Worm (Caenorhabditis elegans) whole organism, late embryonic: ENCODE data around the gene sdz-26.

Experiments
- C08G9.2 ChIP-seq: sonication (generic microtip); optimal IDR thresholded peaks from 2 replicates; lab custom pipeline; 2016; ENCODE audit warnings: mild to moderate bottlenecking, missing genetic modification characterization, moderate library complexity, missing compliant biosample characterization
- C38D4.7 ChIP-seq: fragments of 200-800 bp; sonication (Bioruptor generic); optimal IDR thresholded peaks from 2 replicates; lab custom pipeline; 2018; ENCODE audit warnings: mild to moderate bottlenecking, missing genetic modification characterization, moderate library complexity, missing compliant biosample characterization
- F13H6.1 ChIP-seq: sonication (generic microtip); optimal IDR thresholded peaks from 2 replicates; lab custom pipeline; 2016; ENCODE audit warnings: missing genetic modification characterization, missing compliant biosample characterization
- K02D7.2 ChIP-seq: sonication (generic microtip); optimal IDR thresholded peaks from 2 replicates; lab custom pipeline; 2017; ENCODE audit warnings: mild to moderate bottlenecking, missing genetic modification characterization, missing compliant biosample characterization
- K09A11.1 ChIP-seq: sonication (generic microtip); optimal IDR thresholded peaks from 2 replicates; lab custom pipeline; 2017; ENCODE audit warnings: antibody characterized with exemption, mild to moderate bottlenecking, missing genetic modification characterization, missing compliant biosample characterization; ENCODE audit not compliant: insufficient read depth
- T23F11.4 ChIP-seq: fragments of 200-800 bp; sonication (Bioruptor generic); optimal IDR thresholded peaks from 2 replicates; lab custom pipeline; 2018; ENCODE audit warnings: mild to moderate bottlenecking, missing genetic modification characterization, missing compliant biosample characterization
- Y22D7AL.16 ChIP-seq: sonication (generic microtip); optimal IDR thresholded peaks from 2 replicates; lab custom pipeline; 2016; ENCODE audit warnings: missing genetic modification characterization, missing compliant biosample characterization
- ahr-1 ChIP-seq: sonication (generic microtip); optimal IDR thresholded peaks from 2 replicates; lab custom pipeline; 2016; ENCODE audit warnings: missing genetic modification characterization, missing compliant biosample characterization
- ceh-14 ChIP-seq: sonication (generic microtip); optimal IDR thresholded peaks from 2 replicates; lab custom pipeline; 2016; ENCODE audit warnings: missing genotype, missing genetic modification characterization, missing compliant biosample characterization
- ceh-18 ChIP-seq: sonication (generic microtip); optimal IDR thresholded peaks from 2 replicates; lab custom pipeline; 2016; ENCODE audit warnings: missing genetic modification characterization, missing compliant biosample characterization
- ceh-19 ChIP-seq: fragments of 200-800 bp; sonication (Bioruptor generic); optimal IDR thresholded peaks from 2 replicates; lab custom pipeline; 2018; ENCODE audit warnings: mild to moderate bottlenecking, missing genetic modification characterization, missing compliant biosample characterization
- ceh-2 ChIP-seq: sonication (generic microtip); optimal IDR thresholded peaks from 2 replicates; lab custom pipeline; 2016; ENCODE audit warnings: missing genotype, missing genetic modification characterization, missing compliant biosample characterization
- ceh-22 ChIP-seq: sonication (generic microtip); optimal IDR thresholded peaks from 2 replicates; lab custom pipeline; 2017; ENCODE audit warnings: missing biosample characterization, missing genetic modification characterization
- ceh-31 ChIP-seq: sonication (generic microtip); optimal IDR thresholded peaks from 2 replicates; lab custom pipeline; 2016; ENCODE audit warnings: missing genetic modification characterization, missing compliant biosample characterization
- ceh-34 ChIP-seq: sonication (generic microtip); optimal IDR thresholded peaks from 2 replicates; lab custom pipeline; 2016; ENCODE audit warnings: mild to moderate bottlenecking, missing genetic modification characterization, missing compliant biosample characterization
- ceh-45 ChIP-seq: fragments of 200-800 bp; sonication (Bioruptor generic); IDR thresholded peaks from 2 replicates; pipeline ENCODE4 v1.3.6; 2022; ENCODE audit warnings: missing genetic modification reagents, missing genetic modification characterization, missing compliant biosample characterization
- ceh-48 ChIP-seq: sonication (generic microtip); optimal IDR thresholded peaks from 2 replicates; lab custom pipeline; 2016; ENCODE audit warnings: missing genetic modification characterization, inconsistent platforms, missing compliant biosample characterization
- ceh-6 ChIP-seq: fragments of 200-800 bp; sonication (Bioruptor generic); optimal IDR thresholded peaks from 2 replicates; lab custom pipeline; 2018; ENCODE audit warnings: mild to moderate bottlenecking, missing genetic modification characterization, missing compliant biosample characterization
- ceh-9 ChIP-seq: sonication (generic microtip); optimal IDR thresholded peaks from 2 replicates; lab custom pipeline; 2016; ENCODE audit warnings: mild to moderate bottlenecking, missing genetic modification characterization, inconsistent platforms, missing compliant biosample characterization
- dve-1 ChIP-seq: sonication (generic microtip); optimal IDR thresholded peaks from 2 replicates; lab custom pipeline; 2017; ENCODE audit warnings: antibody characterized with exemption, mild to moderate bottlenecking, missing genetic modification characterization, missing compliant biosample characterization
- elt-2 ChIP-seq: sonication (generic microtip); optimal IDR thresholded peaks from 2 replicates; lab custom pipeline; 2016; ENCODE audit warnings: missing genetic modification reagents, missing genetic modification characterization, missing compliant biosample characterization
- ets-4 ChIP-seq: sonication (generic microtip); optimal IDR thresholded peaks from 2 replicates; lab custom pipeline; 2016; ENCODE audit warnings: missing genetic modification characterization, missing compliant biosample characterization
- fax-1 ChIP-seq: sonication (generic microtip); optimal IDR thresholded peaks from 2 replicates; lab custom pipeline; 2016; ENCODE audit warnings: missing genotype, missing genetic modification characterization, missing compliant biosample characterization
- fkh-10 ChIP-seq: fragments of 150-350 bp; optimal IDR thresholded peaks from 2 replicates; lab custom pipeline; 2014; ENCODE audit warnings: missing biosample characterization, missing genetic modification reagents, missing genetic modification characterization
- fkh-6 ChIP-seq: sonication (generic microtip); optimal IDR thresholded peaks from 2 replicates; lab custom pipeline; 2016; ENCODE audit warnings: missing genetic modification characterization, missing compliant biosample characterization
- hlh-13 ChIP-seq: fragments of 200-800 bp; sonication (Bioruptor generic); optimal IDR thresholded peaks from 2 replicates; lab custom pipeline; 2018; ENCODE audit warnings: mild to moderate bottlenecking, missing genetic modification characterization, missing compliant biosample characterization
- hlh-15 ChIP-seq: sonication (generic microtip); optimal IDR thresholded peaks from 2 replicates; lab custom pipeline; 2016; ENCODE audit warnings: missing genetic modification characterization, missing compliant biosample characterization
- hlh-30 ChIP-seq: sonication (generic microtip); optimal IDR thresholded peaks from 2 replicates; lab custom pipeline; 2017; ENCODE audit warnings: antibody characterized with exemption, missing genetic modification characterization, missing compliant biosample characterization; ENCODE audit not compliant: insufficient read depth
- hlh-8 ChIP-seq: sonication (generic microtip); optimal IDR thresholded peaks from 2 replicates; lab custom pipeline; 2016; ENCODE audit warnings: missing genotype, missing genetic modification characterization, missing compliant biosample characterization
- lim-6 ChIP-seq: sonication (generic microtip); optimal IDR thresholded peaks from 2 replicates; lab custom pipeline; 2016; ENCODE audit warnings: missing genetic modification characterization, missing compliant biosample characterization
- lin-11 ChIP-seq: fragments of 200-800 bp; sonication (Bioruptor generic); optimal IDR thresholded peaks from 2 replicates; lab custom pipeline; 2018; ENCODE audit warnings: mild to moderate bottlenecking, missing genetic modification characterization, missing compliant biosample characterization
- mec-3 ChIP-seq: sonication (generic microtip); optimal IDR thresholded peaks from 2 replicates; lab custom pipeline; 2016; ENCODE audit warnings: borderline replicate concordance, missing genetic modification characterization, missing compliant biosample characterization
- nfya-1 ChIP-seq: sonication (generic microtip); optimal IDR thresholded peaks from 2 replicates; lab custom pipeline; 2017; ENCODE audit warnings: missing genetic modification characterization, mild to moderate bottlenecking, missing compliant biosample characterization, antibody characterized with exemption, moderate library complexity
- nhr-11 ChIP-seq: fragments of 150-350 bp; optimal IDR thresholded peaks from 2 replicates; lab custom pipeline; 2014; ENCODE audit warnings: missing biosample characterization, missing genetic modification characterization
- nhr-232 ChIP-seq: sonication (generic microtip); optimal IDR thresholded peaks from 2 replicates; lab custom pipeline; 2016; ENCODE audit warnings: missing genetic modification characterization, missing compliant biosample characterization
- npax-4 ChIP-seq: sonication (generic microtip); optimal IDR thresholded peaks from 2 replicates; lab custom pipeline; 2016; ENCODE audit warnings: missing genetic modification characterization, missing compliant biosample characterization
- pha-2 ChIP-seq: sonication (generic microtip); optimal IDR thresholded peaks from 2 replicates; lab custom pipeline; 2017; ENCODE audit warnings: mild to moderate bottlenecking, missing genetic modification characterization, missing compliant biosample characterization
- pqm-1 ChIP-seq: sonication (generic microtip); optimal IDR thresholded peaks from 2 replicates; lab custom pipeline; 2016; ENCODE audit warnings: missing genetic modification characterization, missing compliant biosample characterization
- sox-4 ChIP-seq: sonication (generic microtip); optimal IDR thresholded peaks from 2 replicates; lab custom pipeline; 2017; ENCODE audit warnings: mild to moderate bottlenecking, missing genetic modification characterization, inconsistent platforms, missing compliant biosample characterization
- syd-9 ChIP-seq: sonication (generic microtip); optimal IDR thresholded peaks from 2 replicates; lab custom pipeline; 2016; ENCODE audit warnings: mild to moderate bottlenecking, missing genetic modification characterization, moderate library complexity, missing compliant biosample characterization
- tbx-2 ChIP-seq: sonication (generic microtip); optimal IDR thresholded peaks from 2 replicates; lab custom pipeline; 2016; ENCODE audit warnings: missing genetic modification characterization, missing compliant biosample characterization
- tbx-7 ChIP-seq: sonication (generic microtip); optimal IDR thresholded peaks from 2 replicates; lab custom pipeline; 2016; ENCODE audit warnings: missing genotype, missing genetic modification characterization, missing compliant biosample characterization
- unc-3 ChIP-seq, 2 experiments: fragments of 200-800 bp in 1 of 2; sonication (Bioruptor generic) in 1 of 2; sonication (generic microtip) in 1 of 2; conservative IDR thresholded peaks in 1 of 2; optimal IDR thresholded peaks in 1 of 2; 2 replicates each; pipeline versions ENCODE4 v1.3.6 to Lab custom; 2016 to 2022; ENCODE audit warnings: missing compliant biosample characterization in 2 of 2, missing genetic modification characterization in 2 of 2, missing genetic modification reagents in 1 of 2
- unc-42 ChIP-seq: sonication (generic microtip); optimal IDR thresholded peaks from 2 replicates; lab custom pipeline; 2016; ENCODE audit warnings: missing genotype, missing genetic modification characterization, missing compliant biosample characterization
- unc-86 ChIP-seq: sonication (generic microtip); optimal IDR thresholded peaks from 2 replicates; lab custom pipeline; 2016; ENCODE audit warnings: missing genetic modification characterization, missing compliant biosample characterization
- zip-5 ChIP-seq: sonication (generic microtip); optimal IDR thresholded peaks from 2 replicates; lab custom pipeline; 2016; ENCODE audit warnings: missing genetic modification characterization, missing compliant biosample characterization
- ztf-16 ChIP-seq: sonication (generic microtip); optimal IDR thresholded peaks from 2 replicates; lab custom pipeline; 2017; ENCODE audit warnings: missing genetic modification characterization, missing compliant biosample characterization

Gene sdz-26

DNA sequence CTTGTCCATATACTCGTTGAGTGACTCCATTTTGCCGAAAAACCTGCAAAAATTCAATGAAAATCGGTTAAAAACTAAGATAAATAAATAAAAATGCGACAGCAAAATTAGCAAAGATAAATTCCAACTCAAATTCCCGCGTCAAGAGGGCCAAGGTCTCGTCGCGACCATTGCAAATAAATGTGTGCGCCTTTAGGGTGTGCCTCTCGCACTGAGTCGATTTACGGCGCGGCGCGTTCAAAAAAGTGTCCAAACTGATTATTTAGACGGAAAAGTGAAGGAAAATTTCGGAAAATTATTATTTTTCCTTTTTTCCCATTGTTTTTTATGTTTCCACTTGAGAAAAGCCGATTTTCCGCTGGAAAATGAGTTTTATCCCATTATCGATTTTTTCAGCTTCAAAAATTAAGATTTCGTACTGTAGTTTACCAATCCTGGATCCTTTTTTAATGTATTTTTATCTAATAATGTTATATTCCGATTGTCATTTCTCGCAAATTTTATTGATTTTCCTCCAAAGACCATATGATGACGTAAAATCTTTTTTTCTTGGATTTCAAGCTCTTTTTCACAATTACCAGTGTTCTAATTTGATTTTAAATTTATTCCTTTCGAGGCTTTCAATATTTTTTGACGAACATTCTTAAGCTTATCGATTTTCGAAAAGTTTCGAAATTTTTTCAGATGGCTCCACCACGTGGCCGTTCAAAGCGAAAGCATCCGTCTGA is 8.7 kb downstream of the sdz-26 start, which contains the start of the genes kbp-3 and nurf-1:
Gene kbp-3, minus strand, starts transcription at position 43 of the 728 bp plus-strand sequence.
Gene nurf-1, plus strand, starts transcription at position 678 of the 728 bp plus-strand sequence.
- TF ChIP-seq nhr-11 (tag; lab: Kevin White, UChicago) (no peak), ceh-48 (peak; percentile 57), fkh-10 (GFP tag; lab: Kevin White, UChicago) (no peak), mec-3 (tag; lab: Kevin White, UChicago) (no peak), pha-2 (tag; lab: Kevin White, UChicago) (no peak), ceh-22 (tag; lab: Kevin White, UChicago) (no peak), dve-1 (no peak), pqm-1 (tag; lab: Kevin White, UChicago) (no peak), nhr-232 (tag; lab: Kevin White, UChicago) (no peak), ceh-31 (tag; lab: Kevin White, UChicago) (peak; percentile 51), npax-4 (tag; lab: Kevin White, UChicago) (no peak), unc-42 (tag; lab: Kevin White, UChicago) (peak; percentile 63), ceh-18 (no peak), hlh-8 (no peak), ceh-34 (peak; percentile 3), zip-5 (tag; lab: Kevin White, UChicago) (no peak), hlh-30 (tag; lab: Kevin White, UChicago) (no peak), C38D4.7 (GFP tag; lab: Kevin White, UChicago) (no peak), K09A11.1 (tag; lab: Kevin White, UChicago) (no peak), tbx-2 (tag; lab: Kevin White, UChicago) (peak; percentile 38), sox-4 (no peak), nfya-1 (tag; lab: Kevin White, UChicago) (peak; percentile 20), ceh-14 (tag; lab: Kevin White, UChicago) (no peak), ceh-9 (tag; lab: Kevin White, UChicago) (no peak), unc-3 (GFP tag; conservative IDR thresholded peaks at IDR 0.05; lab: Robert Waterston, UW) (no peak), unc-3 (tag; optimal IDR thresholded peaks at IDR 0.05; lab: Kevin White, UChicago) (no peak), T23F11.4 (GFP tag; lab: Kevin White, UChicago) (no peak), syd-9 (tag; lab: Kevin White, UChicago) (no peak), tbx-7 (tag; lab: Kevin White, UChicago) (no peak), lim-6 (tag; lab: Kevin White, UChicago) (no peak), ceh-2 (no peak), ceh-19 (no peak), lin-11 (tag; lab: Kevin White, UChicago) (no peak), K02D7.2 (tag; lab: Kevin White, UChicago) (no peak), Y22D7AL.16 (tag; lab: Kevin White, UChicago) (no peak), elt-2 (peak; percentile 1)

ce11 chrII:14393766-14394165 is 12.2 kb downstream of the sdz-26 start:
- TF ChIP-seq unc-86 (no peak), ets-4 (tag; lab: Kevin White, UChicago) (no peak), ceh-6 (GFP tag; lab: Kevin White, UChicago) (no peak), T23F11.4 (GFP tag; lab: Kevin White, UChicago) (no peak), sox-4 (no peak)
- TF ChIP-seq, all 69 proteins: peak for 0

- TF ChIP-seq mec-3 (tag; lab: Kevin White, UChicago) = no peak
- TF ChIP-seq sox-4 = no peak
- no peak for TF ChIP-seq fax-1
- no peak for TF ChIP-seq fkh-6 (tag; lab: Kevin White, UChicago)
- TF ChIP-seq syd-9 (tag; lab: Kevin White, UChicago) = no peak
- TF ChIP-seq lim-6 (tag; lab: Kevin White, UChicago) = no peak
- TF ChIP-seq hlh-15 (tag; lab: Kevin White, UChicago) = no peak
- no peak for TF ChIP-seq Y22D7AL.16 (tag; lab: Kevin White, UChicago)
- TF ChIP-seq F13H6.1 (tag; lab: Kevin White, UChicago) = no peak
- TF ChIP-seq ceh-45 (GFP tag; lab: Robert Waterston, UW) = no peak
- TF ChIP-seq lin-11 (tag; lab: Kevin White, UChicago) = no peak
- peak; percentile 39 for TF ChIP-seq ceh-48
- no peak for TF ChIP-seq ahr-1 (tag; lab: Kevin White, UChicago)
- TF ChIP-seq K09A11.1 (tag; lab: Kevin White, UChicago) = no peak
- TF ChIP-seq nfya-1 (tag; lab: Kevin White, UChicago) = peak; percentile 78
- TF ChIP-seq ztf-16 = no peak
- TF ChIP-seq hlh-13 (GFP tag; lab: Kevin White, UChicago) = no peak
- TF ChIP-seq C08G9.2 = no peak
Observed at ce11 chrII:14399595-14399994, 18.0 kb downstream of the sdz-26 start.
